Worm (Caenorhabditis elegans): Measurements from ENCODE around the gene Y17G9A.3.
A peak's percentile ranks its signal among the peaks of the same experiment; 100 is the strongest.

DNA sequence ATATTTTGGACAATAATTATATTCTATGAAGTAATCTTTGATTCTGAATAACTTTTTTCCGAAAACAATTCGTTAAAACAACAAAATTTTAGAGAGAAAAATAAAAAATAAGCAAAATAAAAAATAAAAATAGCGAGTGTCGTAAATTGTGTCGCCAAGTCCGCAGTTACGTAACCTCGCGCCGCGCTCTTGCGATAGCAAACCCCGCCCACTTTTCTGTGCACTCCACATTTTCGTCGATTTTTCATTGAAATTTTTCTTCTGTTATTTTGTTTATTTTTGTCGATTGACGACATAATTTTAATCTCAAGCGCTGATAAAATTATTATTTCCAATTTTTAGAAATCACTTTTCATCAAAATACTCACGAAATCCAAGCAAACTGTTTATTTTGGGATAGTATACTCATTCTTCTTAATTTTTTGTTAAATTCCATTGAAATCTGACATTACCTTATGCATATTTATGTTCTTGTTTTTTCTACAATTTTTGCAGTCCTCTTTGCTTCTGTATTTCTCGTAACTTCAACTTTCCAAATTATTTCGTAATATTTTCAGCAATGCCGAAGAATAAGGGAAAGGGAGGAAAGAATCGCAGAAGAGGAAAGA lies 48.0 kb downstream of the Y17G9A.3 start, which contains the start of gene eif-1.A:
- TF ChIP-seq tab-1 (GFP tag; IDR thresholded peaks at IDR 0.05) (no peak), flt-1 (GFP tag; IDR thresholded peaks at IDR 0.05) (0 out of 2 replicates have a peak, but pooled peaks have one; percentile 16), ztf-23 (GFP tag; IDR thresholded peaks at IDR 0.05) (0 out of 2 replicates have a peak, but pooled peaks have one; percentile 51), ztf-29 (GFP tag; IDR thresholded peaks at IDR 0.05) (no peak), ref-1 (GFP tag; conservative IDR thresholded peaks at IDR 0.05) (no peak)

Data from whole organism, midembryonic.